Fruit fly (Drosophila melanogaster) whole organism, embryonic: Measurements from ENCODE around the gene ocn.

Experiments
- Antp ChIP-seq: fragments of 200-800 bp; sonication (Bioruptor generic); optimal IDR thresholded peaks from 3 replicates; lab custom pipeline; 2016; ENCODE audit warnings: missing biosample characterization, missing genetic modification characterization
- Atf6 ChIP-seq: fragments of 200-800 bp; sonication (Bioruptor generic); IDR thresholded peaks from 2 replicates; pipeline ENCODE4 v1.3.6; 2022; ENCODE audit warnings: missing biosample characterization, missing genetic modification characterization
- Bgb ChIP-seq: fragments of 200-800 bp; sonication (Bioruptor generic); IDR thresholded peaks from 2 replicates; pipeline ENCODE4 v1.3.6; 2022; ENCODE audit warnings: missing biosample characterization, missing genetic modification characterization; ENCODE audit not compliant: partially characterized antibody
- CG10209 ChIP-seq: fragments of 200-800 bp; sonication (Bioruptor generic); optimal IDR thresholded peaks from 3 replicates; lab custom pipeline; 2017; ENCODE audit warnings: missing biosample characterization, mild to moderate bottlenecking, missing genetic modification characterization, missing genetic modification reagents
- CG10274 ChIP-seq: fragments of 200-800 bp; sonication (Bioruptor generic); optimal IDR thresholded peaks from 3 replicates; lab custom pipeline; 2017; ENCODE audit warnings: missing biosample characterization, mild to moderate bottlenecking, missing genetic modification characterization
- CG11247 ChIP-seq: fragments of 200-800 bp; sonication (Bioruptor generic); IDR thresholded peaks from 2 replicates; pipeline ENCODE4 v1.3.6; 2022; ENCODE audit warnings: missing biosample characterization, missing genetic modification characterization
- CG12299 ChIP-seq: fragments of 200-800 bp; sonication (Bioruptor generic); optimal IDR thresholded peaks from 2 replicates; lab custom pipeline; 2018; ENCODE audit warnings: missing biosample characterization, mild to moderate bottlenecking, missing genetic modification characterization
- CG13287 ChIP-seq: fragments of 200-800 bp; sonication (Bioruptor generic); IDR thresholded peaks from 2 replicates; pipeline ENCODE4 v1.3.6; 2022; ENCODE audit warnings: missing biosample characterization, missing genetic modification characterization; ENCODE audit not compliant: partially characterized antibody
- CG17361 ChIP-seq: fragments of 200-800 bp; sonication (Bioruptor generic); IDR thresholded peaks from 3 replicates; pipeline ENCODE4 v1.3.6; 2022; ENCODE audit warnings: missing biosample characterization, missing genetic modification characterization
- CG17612 ChIP-seq: fragments of 200-800 bp; sonication (Bioruptor generic); IDR thresholded peaks from 2 replicates; pipeline ENCODE4 v1.3.6; 2022; ENCODE audit warnings: missing biosample characterization, missing genetic modification characterization
- CG17802 ChIP-seq: fragments of 200-800 bp; sonication (Bioruptor generic); optimal IDR thresholded peaks from 2 replicates; lab custom pipeline; 2018; ENCODE audit warnings: missing biosample characterization, mild to moderate bottlenecking, missing genetic modification characterization, moderate library complexity
- CG17912 ChIP-seq: fragments of 200-800 bp; sonication (Bioruptor generic); optimal IDR thresholded peaks from 2 replicates; lab custom pipeline; 2018; ENCODE audit warnings: missing biosample characterization, mild to moderate bottlenecking, missing genetic modification characterization
- CG18011 ChIP-seq: fragments of 200-800 bp; sonication (Bioruptor generic); optimal IDR thresholded peaks from 2 replicates; lab custom pipeline; 2017; ENCODE audit warnings: missing biosample characterization, missing genetic modification characterization, mild to moderate bottlenecking, moderate library complexity, missing genotype
- CG2116 ChIP-seq: fragments of 200-800 bp; sonication (Bioruptor generic); optimal IDR thresholded peaks from 3 replicates; lab custom pipeline; 2018; ENCODE audit warnings: missing biosample characterization, mild to moderate bottlenecking, missing genetic modification characterization
- CG2678 ChIP-seq: fragments of 200-800 bp; sonication (Bioruptor generic); optimal IDR thresholded peaks from 3 replicates; lab custom pipeline; 2019; ENCODE audit warnings: missing biosample characterization, mild to moderate bottlenecking, missing genetic modification characterization, moderate library complexity
- CG2712 ChIP-seq: fragments of 200-800 bp; optimal IDR thresholded peaks from 3 replicates; lab custom pipeline; 2019; ENCODE audit warnings: missing biosample characterization, mild to moderate bottlenecking, missing genetic modification characterization, moderate library complexity
- CG30020 ChIP-seq: fragments of 200-800 bp; optimal IDR thresholded peaks from 2 replicates; lab custom pipeline; 2019; ENCODE audit warnings: missing biosample characterization, mild to moderate bottlenecking, missing genetic modification characterization, moderate library complexity
- CG30403 ChIP-seq: fragments of 200-800 bp; sonication (Bioruptor generic); optimal IDR thresholded peaks from 3 replicates; lab custom pipeline; 2016; ENCODE audit warnings: missing biosample characterization, missing genetic modification characterization
- CG3726 ChIP-seq: fragments of 200-800 bp; sonication (Bioruptor generic); IDR thresholded peaks from 3 replicates; pipeline ENCODE4, ENCODE4 v1.3.6; 2022; ENCODE audit warnings: missing biosample characterization, missing genetic modification characterization
- CG3838 ChIP-seq: fragments of 200-800 bp; sonication (Bioruptor generic); optimal IDR thresholded peaks from 3 replicates; lab custom pipeline; 2016; ENCODE audit warnings: missing biosample characterization, missing genetic modification characterization
- CG4282 ChIP-seq: fragments of 200-800 bp; sonication (Bioruptor generic); optimal IDR thresholded peaks from 2 replicates; lab custom pipeline; 2016; ENCODE audit warnings: missing biosample characterization, missing genetic modification characterization
- CG4328 ChIP-seq: fragments of 200-800 bp; sonication (Bioruptor generic); optimal IDR thresholded peaks from 3 replicates; lab custom pipeline; 2017; ENCODE audit warnings: missing biosample characterization, missing genetic modification reagents, missing genetic modification characterization
- CG5180 ChIP-seq: fragments of 200-800 bp; sonication (Bioruptor generic); optimal IDR thresholded peaks from 3 replicates; lab custom pipeline; 2017; ENCODE audit warnings: missing biosample characterization, missing genetic modification characterization, mild to moderate bottlenecking, moderate library complexity, missing genetic modification reagents
- CG6175 ChIP-seq: fragments of 200-800 bp; sonication (Bioruptor generic); IDR thresholded peaks from 3 replicates; pipeline ENCODE4 v1.3.6; 2022; ENCODE audit warnings: missing biosample characterization, missing genetic modification characterization
- CG7839 ChIP-seq: fragments of 200-800 bp; sonication (Bioruptor generic); optimal IDR thresholded peaks from 3 replicates; lab custom pipeline; 2018; ENCODE audit warnings: missing biosample characterization, mild to moderate bottlenecking, missing genetic modification characterization, moderate library complexity
- CG7928 ChIP-seq: fragments of 200-800 bp; sonication (Bioruptor generic); optimal IDR thresholded peaks from 2 replicates; lab custom pipeline; 2017; ENCODE audit warnings: missing biosample characterization, mild to moderate bottlenecking, missing genetic modification characterization
- CG8944 ChIP-seq: fragments of 200-800 bp; sonication (Bioruptor generic); optimal IDR thresholded peaks from 3 replicates; lab custom pipeline; 2016; ENCODE audit warnings: missing biosample characterization, missing genetic modification characterization
- Dip2 ChIP-seq: fragments of 200-800 bp; sonication (Bioruptor generic); IDR thresholded peaks from 2 replicates; pipeline ENCODE4 v1.3.6; 2022; ENCODE audit warnings: missing biosample characterization, missing genetic modification characterization
- Hr51 ChIP-seq, 2 experiments: fragments of 200-800 bp; sonication (Bioruptor generic); optimal IDR thresholded peaks; 2 replicates in 1 of 2; 3 replicates in 1 of 2; lab custom pipeline; 2016 to 2018; ENCODE audit warnings: missing biosample characterization in 2 of 2, missing genetic modification characterization in 2 of 2, mild to moderate bottlenecking in 1 of 2, moderate library complexity in 1 of 2
- Myb ChIP-seq: fragments of 200-800 bp; sonication (Bioruptor generic); optimal IDR thresholded peaks from 2 replicates; lab custom pipeline; 2016; ENCODE audit warnings: missing biosample characterization, missing genetic modification characterization
- NFAT ChIP-seq: fragments of 200-800 bp; sonication (Bioruptor generic); IDR thresholded peaks from 2 replicates; pipeline ENCODE4 v1.3.6; 2022; ENCODE audit warnings: missing biosample characterization, missing genetic modification characterization
- NK7.1 ChIP-seq: fragments of 200-800 bp; sonication (Bioruptor generic); optimal IDR thresholded peaks from 3 replicates; lab custom pipeline; 2016; ENCODE audit warnings: missing biosample characterization, missing genetic modification characterization
- Nf-YB ChIP-seq: fragments of 200-800 bp; sonication (Bioruptor generic); optimal IDR thresholded peaks from 3 replicates; lab custom pipeline; 2019; ENCODE audit warnings: missing biosample characterization, mild to moderate bottlenecking, missing genetic modification characterization, moderate library complexity
- Ssrp ChIP-seq: fragments of 200-800 bp; sonication (Bioruptor generic); optimal IDR thresholded peaks from 2 replicates; lab custom pipeline; 2018; ENCODE audit warnings: missing biosample characterization, mild to moderate bottlenecking, missing genetic modification characterization, moderate library complexity
- Xrp1 ChIP-seq: fragments of 200-800 bp; sonication (Bioruptor generic); IDR thresholded peaks from 2 replicates; pipeline ENCODE4 v1.3.6; 2022; ENCODE audit warnings: missing biosample characterization, missing genetic modification characterization
- bowl ChIP-seq: fragments of 200-800 bp; sonication (Bioruptor generic); IDR thresholded peaks from 2 replicates; pipeline ENCODE4 v1.3.6; 2022; ENCODE audit warnings: missing biosample characterization, missing genetic modification characterization
- chn ChIP-seq: fragments of 200-800 bp; sonication (Bioruptor generic); optimal IDR thresholded peaks from 2 replicates; lab custom pipeline; 2016; ENCODE audit warnings: missing biosample characterization, missing genetic modification characterization
- crp ChIP-seq, 2 experiments: fragments of 200-800 bp; sonication (Bioruptor generic); optimal IDR thresholded peaks; 2 replicates in 1 of 2; 3 replicates in 1 of 2; lab custom pipeline; 2017; ENCODE audit warnings: missing biosample characterization in 2 of 2, missing genetic modification characterization in 2 of 2, mild to moderate bottlenecking in 1 of 2, moderate library complexity in 1 of 2
- h ChIP-seq: fragments of >200 bp; optimal IDR thresholded peaks from 2 replicates; lab custom pipeline; 2017
- jing ChIP-seq: fragments of 200-800 bp; sonication (Bioruptor generic); optimal IDR thresholded peaks from 2 replicates; lab custom pipeline; 2018; ENCODE audit warnings: missing biosample characterization, mild to moderate bottlenecking, missing genetic modification characterization
- nom ChIP-seq: fragments of 200-800 bp; sonication (Bioruptor generic); optimal IDR thresholded peaks from 2 replicates; lab custom pipeline; 2017; ENCODE audit warnings: missing biosample characterization, missing genetic modification characterization, mild to moderate bottlenecking, moderate library complexity, missing genetic modification reagents
- peb ChIP-seq: fragments of 200-800 bp; sonication (Bioruptor generic); IDR thresholded peaks from 2 replicates; pipeline ENCODE4 v1.3.6; 2022; ENCODE audit warnings: missing biosample characterization, missing genetic modification characterization
- psq ChIP-seq: fragments of 200-800 bp; sonication (Bioruptor generic); optimal IDR thresholded peaks from 2 replicates; lab custom pipeline; 2017; ENCODE audit warnings: missing biosample characterization, missing genetic modification characterization
- slp2 ChIP-seq: fragments of 200-800 bp; sonication (Bioruptor generic); optimal IDR thresholded peaks from 2 replicates; lab custom pipeline; 2016; ENCODE audit warnings: missing biosample characterization, missing genetic modification characterization
- sr ChIP-seq: fragments of 200-800 bp; sonication (Bioruptor generic); IDR thresholded peaks from 3 replicates; pipeline ENCODE4 v1.3.6; 2022; ENCODE audit warnings: missing biosample characterization, missing genetic modification characterization
- tio ChIP-seq: fragments of 200-800 bp; sonication (Bioruptor generic); optimal IDR thresholded peaks from 2 replicates; lab custom pipeline; 2017; ENCODE audit warnings: missing biosample characterization, missing genetic modification characterization, inconsistent platforms
- twi ChIP-seq: fragments of 200-800 bp; optimal IDR thresholded peaks from 2 replicates; lab custom pipeline; 2019; ENCODE audit warnings: missing biosample characterization, mild to moderate bottlenecking, missing genetic modification characterization, moderate library complexity
- yki ChIP-seq: fragments of >200 bp; optimal IDR thresholded peaks from 3 replicates; lab custom pipeline; 2018

ocn gene

DNA sequence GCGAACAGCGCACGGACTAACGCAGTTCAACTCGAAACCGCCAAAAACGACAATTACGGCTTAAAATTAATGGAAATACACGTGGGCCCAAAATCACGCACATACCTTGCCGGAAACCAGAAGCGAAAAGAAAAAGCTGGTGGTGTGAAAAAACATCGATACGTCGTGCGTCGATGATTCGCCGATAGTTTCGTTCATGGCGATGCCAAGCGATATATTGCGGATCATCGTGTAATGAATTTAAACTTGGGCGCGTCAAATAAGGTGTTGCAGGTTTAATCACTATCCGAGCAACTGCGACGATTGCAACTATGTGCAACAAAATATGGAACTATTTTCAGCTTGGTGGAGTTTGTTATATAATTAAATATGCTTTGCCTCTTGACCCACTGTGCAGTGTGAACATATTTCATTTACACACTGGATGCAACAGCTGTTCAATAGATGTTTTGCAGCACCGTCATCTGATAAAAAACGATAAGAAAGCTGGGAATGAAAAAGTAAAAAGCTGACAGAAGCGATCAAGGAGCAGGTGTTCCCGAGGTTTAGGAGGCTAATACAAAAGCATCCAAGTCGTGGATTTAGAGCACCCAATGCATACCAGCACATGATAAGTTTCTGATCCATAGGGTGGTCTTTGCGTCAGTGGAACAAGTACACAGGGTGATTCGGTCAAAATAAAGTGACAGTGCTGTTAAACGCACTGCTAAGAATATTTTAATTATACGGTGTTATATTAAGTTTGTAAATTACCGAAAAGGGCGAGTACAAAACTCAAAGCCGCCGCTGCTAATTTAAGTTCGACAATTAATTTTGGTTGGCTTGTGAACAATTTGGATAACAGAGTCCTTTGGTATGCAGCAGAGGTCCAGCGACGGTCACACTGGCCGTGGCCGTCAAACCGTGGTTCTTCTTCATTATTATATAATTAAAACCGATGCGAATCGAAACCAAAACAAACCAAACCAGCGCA is 8.8 kb upstream of the ocn start, which contains the start of the genes RpL32 and CG7943 (continued):
- TF ChIP-seq tio (GFP tag; lab: Kevin White, UChicago) (no peak), Nf-YB (GFP tag; lab: Kevin White, UChicago) (peak; percentile 62), chn (GFP tag; lab: Kevin White, UChicago) (peak; percentile 90), twi (peak; percentile 70), CG2116 (peak; percentile 95), CG13287 (GFP tag; lab: Robert Waterston, UW) (peak; percentile 100), CG18011 (peak; percentile 77), peb (GFP tag; lab: Robert Waterston, UW) (peak; percentile 92), slp2 (GFP tag; lab: Kevin White, UChicago) (peak; percentile 93), CG11247 (GFP tag; lab: Robert Waterston, UW) (peak; percentile 96), CG6175 (GFP tag; lab: Robert Waterston, UW) (peak; percentile 92), CG17361 (GFP tag; lab: Robert Waterston, UW) (peak; percentile 96), Bgb (GFP tag; lab: Robert Waterston, UW) (peak; percentile 100), CG8944 (GFP tag; lab: Kevin White, UChicago) (peak; percentile 97), nom (GFP tag; lab: Kevin White, UChicago) (peak; percentile 85), Hr51 (GFP tag; optimal IDR thresholded peaks at IDR 0.05; lab: Kevin White, UChicago) (peak; percentile 84 to 94), bowl (GFP tag; lab: Robert Waterston, UW) (peak; percentile 89), yki (lab: Kevin White, UChicago) (no peak), CG17802 (tag; lab: Kevin White, UChicago) (peak; percentile 84), NFAT (GFP tag; lab: Robert Waterston, UW) (no peak; the same call in 1 of the 2 replicates), Myb (GFP tag; lab: Kevin White, UChicago) (peak; percentile 84), h (no peak), CG10274 (GFP tag; lab: Kevin White, UChicago) (peak; percentile 87), NK7.1 (GFP tag; lab: Kevin White, UChicago) (peak; percentile 95), CG30020 (tag; lab: Kevin White, UChicago) (peak; percentile 88), CG4282 (GFP tag; lab: Kevin White, UChicago) (peak; percentile 94), CG5180 (GFP tag; lab: Kevin White, UChicago) (peak; percentile 72), Xrp1 (GFP tag; lab: Robert Waterston, UW) (peak; percentile 94), CG17912 (GFP tag; lab: Kevin White, UChicago) (peak; percentile 62), CG3726 (GFP tag; lab: Robert Waterston, UW) (peak; percentile 91), CG7839 (tag; lab: Kevin White, UChicago) (peak; percentile 85), Antp (GFP tag; lab: Kevin White, UChicago) (peak; percentile 98), Atf6 (peak; percentile 96), CG3838 (peak; percentile 80), crp (GFP tag; optimal IDR thresholded peaks at IDR 0.05; lab: Kevin White, UChicago) (peak; percentile 35 to 91), psq (GFP tag; lab: Kevin White, UChicago) (peak; percentile 62), CG30403 (GFP tag; lab: Kevin White, UChicago) (peak; percentile 94), CG10209 (peak; percentile 90), CG17612 (GFP tag; lab: Robert Waterston, UW) (peak; percentile 82), Dip2 (GFP tag; lab: Robert Waterston, UW) (peak; percentile 69), jing (GFP tag; lab: Kevin White, UChicago) (peak; percentile 66), CG2712 (peak; percentile 92), Ssrp (tag; lab: Kevin White, UChicago) (peak; percentile 82), CG4328 (GFP tag; lab: Kevin White, UChicago) (peak; percentile 94), CG2678 (tag; lab: Kevin White, UChicago) (peak; percentile 92), sr (peak; percentile 89), CG7928 (GFP tag; lab: Kevin White, UChicago) (peak; percentile 77), CG12299 (peak; percentile 84)
